Fruit fly (Drosophila melanogaster): ENCODE data around the gene mldr.
A peak's percentile ranks its signal among the peaks of the same experiment; 100 is the strongest.

Gene mldr

DNA sequence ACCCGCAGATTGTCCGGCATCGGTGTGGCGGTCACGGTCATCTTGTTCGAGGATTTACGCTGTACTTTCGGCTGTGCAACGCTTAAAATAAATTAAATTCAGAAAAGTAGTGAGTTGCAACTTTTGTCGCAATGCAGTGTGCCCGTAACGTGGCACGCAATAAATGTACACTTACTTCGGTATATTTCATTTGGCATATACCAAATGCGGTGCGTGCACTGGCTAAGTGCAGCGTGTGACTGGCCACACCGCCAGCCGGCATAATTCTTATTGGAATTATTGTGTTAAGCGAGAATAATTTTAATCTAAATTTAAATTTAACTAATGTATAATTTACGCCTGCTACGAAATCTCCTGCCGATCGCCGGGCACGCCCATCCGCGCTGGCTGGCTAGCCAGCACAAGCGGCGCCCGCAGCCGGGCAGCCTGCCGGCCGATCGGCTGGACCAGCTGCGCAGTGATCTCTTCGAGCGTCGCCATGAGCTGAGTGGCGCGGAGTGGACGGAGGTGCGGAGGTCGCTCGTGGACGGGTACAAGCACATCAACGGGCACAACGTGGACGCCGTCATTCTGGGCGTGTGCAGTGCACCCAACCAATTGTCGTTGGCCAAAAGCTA is at the start of gene mldr, which contains the start of gene Rpt4:
mldr (plus strand) TSS at position 221 of the 617 bp plus-strand sequence.
Rpt4 (minus strand) TSS at position 163 of the 617 bp plus-strand sequence.
- no peak for TF ChIP-seq CG11617 (GFP tag; optimal IDR thresholded peaks at IDR 0.05)
- peak; percentile 26 for TF ChIP-seq CG1620 (GFP tag; optimal IDR thresholded peaks at IDR 0.05)
- TF ChIP-seq CG5204 (GFP tag; optimal IDR thresholded peaks at IDR 0.05): no peak
- peak in 1 of 2 experiments; percentile 71 for TF ChIP-seq cnc (optimal IDR thresholded peaks at IDR 0.05)
- TF ChIP-seq ovo (GFP tag; optimal IDR thresholded peaks at IDR 0.05): no peak
- no peak for TF ChIP-seq CG7045 (GFP tag; optimal IDR thresholded peaks at IDR 0.05)
- no peak for TF ChIP-seq Clk (GFP tag; optimal IDR thresholded peaks at IDR 0.05)
- TF ChIP-seq Hr96 (GFP tag; optimal IDR thresholded peaks at IDR 0.05): no peak
- TF ChIP-seq CG12768 (GFP tag; optimal IDR thresholded peaks at IDR 0.05): no peak
- peak; percentile 58 for TF ChIP-seq bab1 (GFP tag; optimal IDR thresholded peaks at IDR 0.05)
- TF ChIP-seq Mnt (GFP tag; optimal IDR thresholded peaks at IDR 0.05): peak; percentile 23
- no peak for TF ChIP-seq CG7101 (tag; optimal IDR thresholded peaks at IDR 0.05)
- peak; percentile 63 for TF ChIP-seq tj (GFP tag; optimal IDR thresholded peaks at IDR 0.05)
- TF ChIP-seq kay (GFP tag; ENCODE audit: borderline replicate concordance): no peak
- no peak for TF ChIP-seq cic (GFP tag; optimal IDR thresholded peaks at IDR 0.05)
- TF ChIP-seq toe (GFP tag; optimal IDR thresholded peaks at IDR 0.05): no peak
- no peak for TF ChIP-seq pad (GFP tag; optimal IDR thresholded peaks at IDR 0.05)
- no peak for TF ChIP-seq CG33017 (tag; optimal IDR thresholded peaks at IDR 0.05)
- TF ChIP-seq CG14711 (tag; optimal IDR thresholded peaks at IDR 0.05): no peak
- TF ChIP-seq Crg-1 (GFP tag; optimal IDR thresholded peaks at IDR 0.05): no peak

DNA sequence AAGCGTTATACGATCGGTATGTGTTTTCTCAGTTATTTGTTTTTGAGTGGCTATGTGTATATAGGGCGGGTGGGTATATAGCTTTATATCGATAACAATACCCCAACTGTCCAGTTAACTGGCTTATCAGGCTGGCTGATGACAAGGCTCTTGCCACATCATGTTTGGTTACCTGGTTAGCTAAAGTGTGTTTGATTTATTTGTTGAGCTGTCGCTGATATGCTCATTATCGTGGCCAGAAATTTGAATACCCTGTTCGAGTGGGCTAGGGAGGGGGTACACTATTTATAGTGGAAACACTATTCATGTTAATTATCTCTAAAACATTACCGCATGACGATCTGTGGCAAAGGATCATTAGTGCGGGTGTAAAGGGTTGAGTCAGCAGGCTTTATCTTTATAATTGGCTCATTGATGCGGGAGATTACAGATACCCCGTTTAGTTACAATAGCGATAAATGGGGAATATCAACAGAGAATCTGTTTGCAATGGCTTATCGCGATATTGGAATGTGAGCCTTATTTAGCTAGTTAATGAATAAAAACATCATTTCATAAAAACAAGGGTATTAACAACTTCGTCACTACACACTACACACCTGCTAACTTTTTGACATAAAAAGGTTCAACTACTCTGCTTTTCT is 38.1 kb upstream of the mldr start:
- TF ChIP-seq Hr96 (GFP tag; optimal IDR thresholded peaks at IDR 0.05) (no peak), cic (GFP tag; optimal IDR thresholded peaks at IDR 0.05) (no peak), tj (GFP tag; optimal IDR thresholded peaks at IDR 0.05) (no peak), CG11617 (GFP tag; optimal IDR thresholded peaks at IDR 0.05) (no peak), CG33017 (tag; optimal IDR thresholded peaks at IDR 0.05) (no peak), ovo (GFP tag; optimal IDR thresholded peaks at IDR 0.05) (no peak), bab1 (GFP tag; optimal IDR thresholded peaks at IDR 0.05) (no peak), Crg-1 (GFP tag; optimal IDR thresholded peaks at IDR 0.05) (no peak), Clk (GFP tag; optimal IDR thresholded peaks at IDR 0.05) (no peak), CG14711 (tag; optimal IDR thresholded peaks at IDR 0.05) (no peak), toe (GFP tag; optimal IDR thresholded peaks at IDR 0.05) (no peak)

DNA sequence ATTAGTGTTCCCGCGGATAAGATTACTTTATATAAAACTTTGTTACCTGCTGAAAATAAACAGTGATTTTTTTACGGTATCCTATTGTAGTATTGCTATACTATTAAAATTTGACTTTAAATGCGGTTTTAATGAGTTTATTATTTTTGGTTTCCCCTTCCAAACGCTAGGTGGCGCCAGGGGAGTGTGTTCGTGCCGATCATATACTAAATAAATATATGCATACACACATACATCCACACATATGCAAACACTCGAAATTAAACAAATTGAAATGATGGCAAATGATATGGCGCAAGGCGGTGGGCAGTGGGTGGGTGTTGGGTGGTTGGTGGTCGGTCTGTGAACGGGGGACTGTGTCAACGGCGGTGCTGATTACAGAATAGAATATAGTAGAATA is 37.4 kb upstream of the mldr start:
- TF ChIP-seq cic (GFP tag; optimal IDR thresholded peaks at IDR 0.05): no peak
- no peak for TF ChIP-seq tj (GFP tag; optimal IDR thresholded peaks at IDR 0.05)
- TF ChIP-seq bab1 (GFP tag; optimal IDR thresholded peaks at IDR 0.05): no peak
- no peak for TF ChIP-seq CG1620 (GFP tag; optimal IDR thresholded peaks at IDR 0.05)
- no peak for TF ChIP-seq CG11617 (GFP tag; optimal IDR thresholded peaks at IDR 0.05)
- no peak for TF ChIP-seq Mnt (GFP tag; optimal IDR thresholded peaks at IDR 0.05)
- no peak for TF ChIP-seq kay (GFP tag; ENCODE audit: borderline replicate concordance)
- no peak for TF ChIP-seq toe (GFP tag; optimal IDR thresholded peaks at IDR 0.05)
- no peak for TF ChIP-seq Clk (GFP tag; optimal IDR thresholded peaks at IDR 0.05)
- TF ChIP-seq CG14711 (tag; optimal IDR thresholded peaks at IDR 0.05): no peak
- no peak for TF ChIP-seq CG12768 (GFP tag; optimal IDR thresholded peaks at IDR 0.05)

DNA sequence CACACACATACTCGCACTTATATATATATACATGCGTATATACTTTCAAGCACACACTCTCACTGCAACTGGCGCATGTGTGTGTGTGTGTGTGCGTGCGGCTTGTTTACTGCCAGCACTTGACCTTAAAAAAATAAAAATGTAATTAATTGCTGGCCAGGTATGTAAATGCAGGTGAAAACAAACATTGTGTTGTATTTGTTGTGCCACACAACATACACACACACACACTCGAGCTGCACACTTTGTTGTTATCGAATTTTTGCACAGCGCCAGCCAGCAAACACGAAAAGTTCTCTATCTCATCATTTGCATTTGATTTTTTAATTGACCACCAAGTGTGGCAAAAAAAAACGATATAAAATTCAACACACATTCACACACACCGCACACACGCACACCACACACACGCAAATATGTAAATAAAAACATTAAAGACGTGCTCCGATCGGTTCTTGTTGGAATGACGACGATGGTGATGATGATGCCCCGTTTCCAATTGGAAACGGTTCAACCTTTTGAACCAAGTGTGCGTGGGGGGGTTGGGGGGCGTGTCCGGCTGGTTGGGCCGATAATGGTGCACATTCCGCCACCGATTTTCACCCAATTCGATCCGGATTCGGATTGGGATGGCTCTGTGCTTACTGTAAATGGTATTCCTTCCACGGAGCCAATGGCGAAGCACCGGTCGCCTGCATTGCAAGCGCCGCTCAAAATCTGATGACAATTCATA is 36.3 kb upstream of the mldr start:
- TF ChIP-seq CG33017 (tag; optimal IDR thresholded peaks at IDR 0.05) (no peak), bab1 (GFP tag; optimal IDR thresholded peaks at IDR 0.05) (no peak), cnc (optimal IDR thresholded peaks at IDR 0.05) (no peak), cic (GFP tag; optimal IDR thresholded peaks at IDR 0.05) (no peak), tj (GFP tag; optimal IDR thresholded peaks at IDR 0.05) (no peak), CG7101 (tag; optimal IDR thresholded peaks at IDR 0.05) (no peak), CG1620 (GFP tag; optimal IDR thresholded peaks at IDR 0.05) (no peak), Mnt (GFP tag; optimal IDR thresholded peaks at IDR 0.05) (no peak), toe (GFP tag; optimal IDR thresholded peaks at IDR 0.05) (no peak), Clk (GFP tag; optimal IDR thresholded peaks at IDR 0.05) (no peak), CG12768 (GFP tag; optimal IDR thresholded peaks at IDR 0.05) (no peak), pad (GFP tag; optimal IDR thresholded peaks at IDR 0.05) (no peak), Hr96 (GFP tag; optimal IDR thresholded peaks at IDR 0.05) (no peak), kay (GFP tag; ENCODE audit: borderline replicate concordance) (no peak), CG7045 (GFP tag; optimal IDR thresholded peaks at IDR 0.05) (no peak), CG5204 (GFP tag; optimal IDR thresholded peaks at IDR 0.05) (no peak), ovo (GFP tag; optimal IDR thresholded peaks at IDR 0.05) (no peak), CG11617 (GFP tag; optimal IDR thresholded peaks at IDR 0.05) (no peak), CG14711 (tag; optimal IDR thresholded peaks at IDR 0.05) (no peak)

DNA sequence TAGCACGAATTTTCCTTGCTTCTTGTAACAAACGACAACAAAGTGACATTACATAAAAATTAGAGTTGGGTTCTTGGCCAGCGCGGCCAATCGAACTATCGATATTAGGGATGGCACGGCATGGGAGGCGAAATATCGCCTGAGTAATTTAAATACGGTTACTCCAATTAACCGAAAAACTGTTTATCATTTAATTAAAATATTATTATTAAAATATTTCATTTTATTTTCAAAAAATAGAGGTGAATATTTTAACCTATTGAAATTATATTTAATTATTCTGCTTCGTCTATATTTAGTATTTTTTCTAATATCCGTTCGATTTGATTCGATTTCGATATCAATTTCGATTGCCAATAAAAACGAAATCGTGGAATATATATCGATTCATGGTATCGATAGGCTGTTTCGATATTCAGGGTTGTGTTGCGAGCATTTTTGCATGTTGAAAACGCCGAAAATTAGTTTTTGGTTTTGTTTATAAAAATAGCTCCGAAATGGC is 35.6 kb upstream of the mldr start, which contains the start of the genes Rbcn-3A and Spx:
Rbcn-3A (minus strand) TSS at position 74 of the 502 bp plus-strand sequence.
Spx (plus strand) TSS at position 409 of the 502 bp plus-strand sequence.
- TF ChIP-seq CG7101 (tag; optimal IDR thresholded peaks at IDR 0.05) (peak; percentile 73), CG14711 (tag; optimal IDR thresholded peaks at IDR 0.05) (peak; percentile 85), Crg-1 (GFP tag; optimal IDR thresholded peaks at IDR 0.05) (peak; percentile 27), pad (GFP tag; optimal IDR thresholded peaks at IDR 0.05) (peak; percentile 31), ovo (GFP tag; optimal IDR thresholded peaks at IDR 0.05) (peak; percentile 44), Mnt (GFP tag; optimal IDR thresholded peaks at IDR 0.05) (peak; percentile 67), bab1 (GFP tag; optimal IDR thresholded peaks at IDR 0.05) (peak; percentile 49), cic (GFP tag; optimal IDR thresholded peaks at IDR 0.05) (no peak), CG33017 (tag; optimal IDR thresholded peaks at IDR 0.05) (no peak), kay (GFP tag; ENCODE audit: borderline replicate concordance) (no peak), CG1620 (GFP tag; optimal IDR thresholded peaks at IDR 0.05) (no peak), CG11617 (GFP tag; optimal IDR thresholded peaks at IDR 0.05) (peak; percentile 64), CG12768 (GFP tag; optimal IDR thresholded peaks at IDR 0.05) (no peak), Hr96 (GFP tag; optimal IDR thresholded peaks at IDR 0.05) (no peak), tj (GFP tag; optimal IDR thresholded peaks at IDR 0.05) (peak; percentile 47), cnc (optimal IDR thresholded peaks at IDR 0.05) (no peak), CG5204 (GFP tag; optimal IDR thresholded peaks at IDR 0.05) (no peak), toe (GFP tag; optimal IDR thresholded peaks at IDR 0.05) (no peak), CG7045 (GFP tag; optimal IDR thresholded peaks at IDR 0.05) (no peak), Clk (GFP tag; optimal IDR thresholded peaks at IDR 0.05) (no peak)

All from whole organism, adult.